Fruit fly (Drosophila melanogaster) whole organism, wandering third instar larva: Measurements from ENCODE around the gene cher.

Experiments used
- CrebA ChIP-seq: fragments of 200-800 bp; sonication (Bioruptor generic); optimal IDR thresholded peaks from 2 replicates; lab custom pipeline; 2016; ENCODE audit warnings: missing biosample characterization, mild to moderate bottlenecking, missing genetic modification characterization, borderline replicate concordance
- GATAd ChIP-seq: sonication (Bioruptor generic); optimal IDR thresholded peaks from 2 replicates; lab custom pipeline; 2016; ENCODE audit warnings: missing biosample characterization, missing genetic modification characterization
- Hr78 ChIP-seq: fragments of >200 bp; optimal IDR thresholded peaks from 2 replicates; lab custom pipeline; 2017; ENCODE audit warnings: missing biosample characterization, missing genetic modification characterization
- Jra ChIP-seq: sonication (Bioruptor generic); optimal IDR thresholded peaks from 2 replicates; lab custom pipeline; 2016; ENCODE audit warnings: missing biosample characterization, missing genetic modification characterization
- Myc ChIP-seq: fragments of >200 bp; optimal IDR thresholded peaks from 2 replicates; lab custom pipeline; 2017
- OdsH ChIP-seq: fragments of 200-800 bp; sonication (Bioruptor generic); optimal IDR thresholded peaks from 2 replicates; lab custom pipeline; 2016; ENCODE audit warnings: missing biosample characterization, mild to moderate bottlenecking, missing genetic modification characterization
- jim ChIP-seq: fragments of 175-275, 200-325 bp; sonication (Bioruptor generic); optimal IDR thresholded peaks from 2 replicates; lab custom pipeline; 2016; ENCODE audit warnings: missing biosample characterization, mild to moderate bottlenecking, missing genetic modification characterization
- usp ChIP-seq: fragments of >200 bp; optimal IDR thresholded peaks from 2 replicates; lab custom pipeline; 2017; ENCODE audit warnings: missing biosample characterization, missing genetic modification characterization

DNA sequence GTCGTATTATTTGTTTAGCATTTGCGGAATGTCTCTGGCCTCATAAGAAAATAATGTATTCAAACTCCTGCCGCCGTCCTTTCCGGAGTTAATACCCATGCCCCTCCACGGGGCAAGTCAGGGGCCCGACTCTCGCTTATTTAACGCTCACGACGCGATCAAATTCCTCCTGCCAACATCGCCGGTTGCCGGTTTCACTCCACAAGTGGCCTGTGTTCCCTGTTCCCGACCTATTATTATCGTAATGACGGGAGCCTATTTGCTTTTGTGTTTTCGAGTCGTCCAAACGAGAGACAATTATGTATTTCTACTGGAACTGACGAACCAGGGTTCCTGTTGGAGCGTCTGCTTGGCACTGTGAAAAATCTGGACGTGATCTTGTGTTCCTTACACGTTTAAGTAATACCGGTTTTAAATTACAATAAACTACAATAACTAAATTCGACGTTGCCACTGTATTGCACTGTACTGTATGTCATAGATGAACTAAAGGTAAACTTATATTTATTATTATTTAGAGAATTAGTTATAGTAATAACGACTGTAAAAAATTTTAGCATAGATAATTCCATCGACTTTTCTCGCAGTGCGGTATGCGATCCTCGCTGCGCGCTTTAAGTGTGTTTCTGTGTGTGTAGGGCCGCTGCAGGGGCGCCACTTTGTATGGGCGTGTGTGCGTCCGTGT lies 72.6 kb downstream of the cher start:
- no peak for TF ChIP-seq usp (GFP tag; lab: Kevin White, UChicago)
- no peak for TF ChIP-seq jim (GFP tag; lab: Kevin White, UChicago)
- TF ChIP-seq Hr78 (GFP tag; lab: Kevin White, UChicago) = no peak
- no peak for TF ChIP-seq GATAd
- TF ChIP-seq CrebA (GFP tag; lab: Kevin White, UChicago) = no peak
- no peak for TF ChIP-seq Jra
- TF ChIP-seq OdsH (GFP tag; lab: Kevin White, UChicago) = peak; percentile 79
- TF ChIP-seq Myc (lab: Kevin White, UChicago) = no peak
